Comparison of ENCODE assay signal across 1 worm cellular context in the genomic region with DNA sequence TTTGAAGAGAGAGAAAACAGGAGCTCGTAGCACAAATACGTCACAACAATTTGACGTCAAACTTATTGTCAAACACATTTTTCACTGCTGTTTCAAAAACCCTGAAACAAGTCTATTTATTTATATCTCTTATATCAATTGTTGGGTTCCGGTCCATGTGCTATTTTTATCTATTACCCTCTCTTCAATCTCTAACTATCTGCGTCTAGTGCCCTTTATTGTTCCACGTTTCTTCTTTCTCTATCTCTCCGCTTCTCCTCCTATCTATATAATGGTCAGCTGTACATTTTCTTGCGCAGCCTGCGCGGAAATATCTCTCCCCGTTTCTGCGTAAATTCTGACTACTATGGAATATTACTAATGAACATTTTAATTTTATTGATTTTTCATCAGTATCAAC.
TF ChIP-seq lines count a peak whose summit lies in the region.

No protein-coding gene starts in this region.

TF ChIP-seq in whole organism, late embryonic, 69 proteins besides CTCF, POLR2A, EP300 and RAD21 (continued from another document):
- peak; percentile 18 for TF ChIP-seq hlh-30 (tag; optimal IDR thresholded peaks at IDR 0.05; lab: Kevin White, UChicago; ENCODE audit: insufficient read depth)
- TF ChIP-seq pax-1 (tag; optimal IDR thresholded peaks at IDR 0.05; lab: Kevin White, UChicago): peak; percentile 19
